Worm (Caenorhabditis elegans): ENCODE measurements around the gene oatr-1.

The oatr-1 gene

ce11 chrIII:6344737-6345136 is 51.2 kb downstream of the oatr-1 start (continued):
- TF ChIP-seq nfyb-1 (GFP tag; IDR thresholded peaks at IDR 0.05) (0 out of 2 replicates have a peak, but pooled peaks have one; percentile 38), snpc-4 (GFP tag; optimal IDR thresholded peaks at IDR 0.05) (no peak), snpc-4 (tag; optimal IDR thresholded peaks at IDR 0.05) (peak in 3 of 4 experiments; percentile 52 to 81 (median 62)), nfya-2 (GFP tag; IDR thresholded peaks at IDR 0.05) (no peak), F39B2.1 (GFP tag; IDR thresholded peaks at IDR 0.05) (no peak), ztf-3 (GFP tag; optimal IDR thresholded peaks at IDR 0.05) (no peak), Y67H2A.10 (GFP tag; conservative IDR thresholded peaks at IDR 0.05) (no peak), Y53G8AR.9 (GFP tag; conservative IDR thresholded peaks at IDR 0.05) (0 out of 2 replicates have a peak, but pooled peaks have one; percentile 28), F55B11.4 (tag; optimal IDR thresholded peaks at IDR 0.05; ENCODE audit: borderline replicate concordance, insufficient read depth) (no peak), T07F8.4 (tag; optimal IDR thresholded peaks at IDR 0.05) (no peak), Y95B8A.8 (GFP tag; IDR thresholded peaks at IDR 0.05) (no peak), mes-4 (tag; optimal IDR thresholded peaks at IDR 0.05) (no peak), let-526 (GFP tag; IDR thresholded peaks at IDR 0.05) (peak; percentile 61; the same call in 1 of the 2 replicates), hrde-1 (tag; optimal IDR thresholded peaks at IDR 0.05; ENCODE audit: borderline replicate concordance) (peak; percentile 48), sptf-2 (GFP tag; optimal IDR thresholded peaks at IDR 0.05) (no peak), mxl-1 (tag; optimal IDR thresholded peaks at IDR 0.05) (no peak), lag-1 (GFP tag; IDR thresholded peaks at IDR 0.05) (no peak), attf-3 (GFP tag; conservative IDR thresholded peaks at IDR 0.05) (peak; percentile 58), ekl-4 (GFP tag; IDR thresholded peaks at IDR 0.05) (peak; percentile 80), lin-26 (GFP tag; IDR thresholded peaks at IDR 0.05) (no peak), F57A8.1 (GFP tag; optimal IDR thresholded peaks at IDR 0.05) (no peak), ztf-22 (GFP tag; optimal IDR thresholded peaks at IDR 0.05) (no peak), hsf-1 (GFP tag; IDR thresholded peaks at IDR 0.05) (peak; percentile 47; the same call in 1 of the 2 replicates), him-1 (tag; optimal IDR thresholded peaks at IDR 0.05) (peak; percentile 26), athp-1 (tag; optimal IDR thresholded peaks at IDR 0.05) (peak; percentile 69), ztf-18 (tag; optimal IDR thresholded peaks at IDR 0.05) (peak; percentile 38), snpc-1.1 (tag; optimal IDR thresholded peaks at IDR 0.05; ENCODE audit: insufficient read depth) (no peak), aptf-2 (GFP tag; conservative IDR thresholded peaks at IDR 0.05) (no peak), Y53F4B.3 (GFP tag; IDR thresholded peaks at IDR 0.05) (no peak), snpc-1.3 (tag; optimal IDR thresholded peaks at IDR 0.05; ENCODE audit: insufficient read depth) (no peak), lir-1 (GFP tag; conservative IDR thresholded peaks at IDR 0.05) (peak; percentile 57; the same call in 1 of the 2 replicates), sdz-38 (tag; optimal IDR thresholded peaks at IDR 0.05) (no peak), pbrm-1 (GFP tag; IDR thresholded peaks at IDR 0.05) (peak; percentile 83), hlh-26 (GFP tag; conservative IDR thresholded peaks at IDR 0.05) (no peak), egrh-3 (GFP tag; IDR thresholded peaks at IDR 0.05) (no peak), ceh-58 (GFP tag; IDR thresholded peaks at IDR 0.05) (no peak), somi-1 (GFP tag; optimal IDR thresholded peaks at IDR 0.05) (no peak), lin-40 (tag; optimal IDR thresholded peaks at IDR 0.05) (peak; percentile 76), tbp1 (GFP tag; optimal IDR thresholded peaks at IDR 0.05) (peak; percentile 57), nhr-120 (GFP tag; IDR thresholded peaks at IDR 0.05) (no peak), xnd-1 (tag; optimal IDR thresholded peaks at IDR 0.05) (peak; percentile 27), rec-8 (tag; optimal IDR thresholded peaks at IDR 0.05) (no peak), ceh-27 (GFP tag; optimal IDR thresholded peaks at IDR 0.05) (peak; percentile 72), hmg-20 (GFP tag; IDR thresholded peaks at IDR 0.05) (no peak), B0035.1 (tag; optimal IDR thresholded peaks at IDR 0.05) (no peak), B0261.1 (tag; optimal IDR thresholded peaks at IDR 0.05) (no peak), ztf-26 (tag; optimal IDR thresholded peaks at IDR 0.05) (peak; percentile 13), F57C9.4 (tag; optimal IDR thresholded peaks at IDR 0.05) (no peak)
